Worm (Caenorhabditis elegans) whole organism, L4 larva: ENCODE results near the gene nst-1.
A peak's percentile ranks its signal among the peaks of the same experiment; 100 is the strongest.

Source experiments
- D1046.2 ChIP-seq: fragments of 200-800 bp; sonication (Bioruptor generic); IDR thresholded peaks from 2 replicates; pipeline ENCODE4 v1.3.6; 2022; ENCODE audit warnings: missing genetic modification characterization, missing compliant biosample characterization
- ces-1 ChIP-seq: fragments of 150-350 bp; sonication (generic microtip); optimal IDR thresholded peaks from 4 replicates; lab custom pipeline; 2014; ENCODE audit warnings: missing biosample characterization, missing genetic modification reagents, missing genetic modification characterization
- daf-8 ChIP-seq: fragments of 200-800 bp; sonication (Bioruptor generic); IDR thresholded peaks from 2 replicates; pipeline ENCODE4 v1.3.6; 2022; ENCODE audit warnings: missing genetic modification characterization, missing compliant biosample characterization
- fos-1 ChIP-seq: fragments of 150-350 bp; optimal IDR thresholded peaks from 2 replicates; lab custom pipeline; 2014; ENCODE audit warnings: missing biosample characterization, missing genetic modification characterization
- lin-13 ChIP-seq: fragments of 150-350 bp; optimal IDR thresholded peaks from 2 replicates; lab custom pipeline; 2014; ENCODE audit warnings: missing biosample characterization, missing genetic modification reagents, missing genetic modification characterization
- lin-39 ChIP-seq: fragments of 150-350 bp; optimal IDR thresholded peaks from 2 replicates; lab custom pipeline; 2014; ENCODE audit warnings: missing biosample characterization, missing genetic modification reagents, missing genetic modification characterization
- mdl-1 ChIP-seq, 2 experiments: fragments of 150-350 bp in 1 of 2; sonication (generic microtip) in 1 of 2; optimal IDR thresholded peaks; 2 replicates each; lab custom pipeline; 2014 to 2017; ENCODE audit warnings: missing biosample characterization in 2 of 2, missing genetic modification characterization in 2 of 2
- mep-1 ChIP-seq: fragments of 150-350 bp; sonication (generic microtip); optimal IDR thresholded peaks from 3 replicates; lab custom pipeline; 2014; ENCODE audit warnings: missing biosample characterization, missing genetic modification characterization
- nhr-11 ChIP-seq: fragments of 150-350 bp; optimal IDR thresholded peaks from 2 replicates; lab custom pipeline; 2014; ENCODE audit warnings: missing biosample characterization, missing genetic modification characterization
- nhr-111 ChIP-seq: fragments of 200-800 bp; sonication (Bioruptor generic); optimal IDR thresholded peaks from 2 replicates; lab custom pipeline; 2018; ENCODE audit warnings: mild to moderate bottlenecking, missing genetic modification characterization, missing compliant biosample characterization
- skn-1 ChIP-seq: fragments of 150-350 bp; optimal IDR thresholded peaks from 2 replicates; lab custom pipeline; 2014; ENCODE audit warnings: missing biosample characterization, missing genetic modification characterization
- snpc-4 ChIP-seq: fragments of 150-350 bp; optimal IDR thresholded peaks from 2 replicates; lab custom pipeline; 2014; ENCODE audit warnings: missing biosample characterization, missing genetic modification characterization
- unc-39 ChIP-seq: sonication (generic microtip); optimal IDR thresholded peaks from 2 replicates; lab custom pipeline; 2017; ENCODE audit warnings: missing biosample characterization, missing genetic modification characterization
- zag-1 ChIP-seq: fragments of 150-350 bp; optimal IDR thresholded peaks from 2 replicates; lab custom pipeline; 2014; ENCODE audit warnings: missing biosample characterization, missing genetic modification characterization

DNA sequence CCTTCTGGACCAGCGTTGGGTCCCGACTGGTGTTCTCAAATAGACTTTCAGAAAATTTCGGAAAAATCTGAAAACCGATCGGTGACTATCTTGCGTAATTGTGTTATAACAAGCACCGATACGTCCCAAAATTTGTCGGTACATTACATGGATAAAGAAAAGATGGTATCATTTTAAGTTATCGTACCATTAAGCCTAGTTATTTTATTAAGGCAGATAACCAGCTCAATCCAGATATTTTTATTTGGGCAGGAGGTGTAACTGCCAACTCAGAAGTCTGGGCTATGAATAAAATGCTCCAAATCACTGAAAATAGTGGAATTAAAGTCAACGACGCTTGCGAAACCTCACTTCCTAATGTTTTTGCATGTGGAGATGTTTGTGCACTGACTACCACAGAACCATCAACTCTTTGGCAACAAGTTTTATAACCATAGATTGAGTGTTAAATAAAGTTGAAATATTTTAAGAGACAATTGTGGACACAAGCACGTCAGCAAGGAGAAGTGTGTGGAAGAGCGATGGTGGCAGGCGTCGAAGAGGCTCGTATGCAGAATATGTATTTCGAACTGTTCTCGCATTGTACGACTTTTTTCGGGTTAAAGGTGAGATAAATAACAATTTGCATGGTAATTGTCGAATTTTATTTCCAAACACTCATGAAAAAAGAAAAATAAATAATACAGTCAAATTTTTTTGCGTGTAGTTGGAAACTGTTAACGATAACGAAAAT lies 43.4 kb upstream of the nst-1 start:
- TF ChIP-seq nhr-11 (tag; lab: Kevin White, UChicago) (no peak), D1046.2 (GFP tag; lab: Robert Waterston, UW) (no peak), ces-1 (no peak), mdl-1 (tag; optimal IDR thresholded peaks at IDR 0.05; lab: Kevin White, UChicago) (no peak), lin-39 (tag; lab: Kevin White, UChicago) (no peak), fos-1 (tag; lab: Kevin White, UChicago) (no peak), zag-1 (no peak), lin-13 (no peak), mep-1 (tag; lab: Kevin White, UChicago) (peak; percentile 14), skn-1 (tag; lab: Kevin White, UChicago) (no peak), snpc-4 (tag; lab: Kevin White, UChicago) (no peak), nhr-111 (GFP tag; lab: Kevin White, UChicago) (no peak), unc-39 (no peak), daf-8 (GFP tag; lab: Robert Waterston, UW) (no peak)
